Fruit fly (Drosophila melanogaster) Kc167 (cell line): ENCODE data around the gene mRpL19.

ENCODE experiments used
- Sin3A ChIP-seq: fragments of >200 bp; optimal IDR thresholded peaks from 2 replicates; lab custom pipeline; 2018; ENCODE audit warnings: missing external identifiers
- h ChIP-seq: fragments of >200 bp; optimal IDR thresholded peaks from 3 replicates; lab custom pipeline; 2018; ENCODE audit warnings: missing external identifiers
- insv ChIP-seq: fragments of >200 bp; optimal IDR thresholded peaks from 3 replicates; lab custom pipeline; 2018; ENCODE audit warnings: missing external identifiers
- psq ChIP-seq: fragments of >200 bp; optimal IDR thresholded peaks from 2 replicates; lab custom pipeline; 2017; ENCODE audit warnings: missing external identifiers
- ttk ChIP-seq: sonication (Bioruptor generic); optimal IDR thresholded peaks from 2 replicates; lab custom pipeline; 2017; ENCODE audit warnings: missing external identifiers

DNA sequence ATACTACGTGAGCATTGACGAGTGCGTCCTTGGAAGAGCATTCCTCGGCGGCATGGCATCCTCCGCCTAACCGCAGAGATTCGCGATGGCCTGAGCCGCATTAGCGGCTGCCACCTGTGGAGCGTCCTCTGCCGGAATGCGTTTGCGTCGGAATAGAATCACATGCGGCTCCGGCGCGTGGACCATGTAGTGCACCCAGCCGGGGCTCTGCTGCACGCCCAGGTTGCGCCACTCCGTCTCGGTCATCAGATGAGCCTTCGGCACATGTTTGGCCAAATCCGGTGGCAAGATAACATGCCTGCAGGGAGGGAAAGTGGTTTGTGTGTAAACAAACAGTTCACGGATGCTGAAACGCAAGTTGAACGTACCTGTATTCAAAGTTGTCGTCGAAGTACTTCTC lies 41.5 kb downstream of the mRpL19 start:
- TF ChIP-seq ttk (lab: Kevin White, UChicago): no peak
- no peak for TF ChIP-seq h
- no peak for TF ChIP-seq psq (lab: Kevin White, UChicago)
- no peak for TF ChIP-seq Sin3A (lab: Kevin White, UChicago)
- no peak for TF ChIP-seq insv (lab: Kevin White, UChicago)
